Fruit fly (Drosophila melanogaster): Measurements from ENCODE around the gene CG8526.

Gene CG8526

dm6 chr3R:9819777-9820176 is 18.7 kb downstream of the CG8526 start, which contains the start of gene CG9458:
Gene CG9458, minus strand, starts transcription at chr3R:9819877.
- TF ChIP-seq Ets96B (tag; optimal IDR thresholded peaks at IDR 0.05) (no peak), CG11902 (GFP tag; optimal IDR thresholded peaks at IDR 0.05) (no peak), CG15336 (GFP tag; IDR thresholded peaks at IDR 0.05) (no peak), Hr4 (GFP tag; optimal IDR thresholded peaks at IDR 0.05) (no peak), Blimp-1 (GFP tag; optimal IDR thresholded peaks at IDR 0.05) (no peak), topi (GFP tag; optimal IDR thresholded peaks at IDR 0.05) (no peak), salr (GFP tag; optimal IDR thresholded peaks at IDR 0.05) (no peak), pdm3 (GFP tag; optimal IDR thresholded peaks at IDR 0.05) (no peak), Eip78C (GFP tag) (no peak), dac (GFP tag; optimal IDR thresholded peaks at IDR 0.05) (no peak), Sox15 (GFP tag; optimal IDR thresholded peaks at IDR 0.05) (no peak), CG32006 (GFP tag; optimal IDR thresholded peaks at IDR 0.05) (no peak), net (GFP tag; optimal IDR thresholded peaks at IDR 0.05) (no peak), CG16779 (tag; optimal IDR thresholded peaks at IDR 0.05) (no peak), CG3032 (tag; optimal IDR thresholded peaks at IDR 0.05) (no peak), Smox (GFP tag; optimal IDR thresholded peaks at IDR 0.05) (no peak)

dm6 chr3R:9821091-9821490 is 20.0 kb downstream of the CG8526 start, which contains the start of gene CG42857:
Gene CG42857, minus strand, starts transcription at chr3R:9821191.
- no peak for TF ChIP-seq Lpt (GFP tag; optimal IDR thresholded peaks at IDR 0.05)
- TF ChIP-seq CG10669 (GFP tag; optimal IDR thresholded peaks at IDR 0.05): no peak
- no peak for TF ChIP-seq CG8632 (GFP tag; optimal IDR thresholded peaks at IDR 0.05)
- no peak for TF ChIP-seq Smox (GFP tag; optimal IDR thresholded peaks at IDR 0.05)
- TF ChIP-seq CG15336 (GFP tag; IDR thresholded peaks at IDR 0.05): no peak
- no peak for TF ChIP-seq svp (GFP tag)
- TF ChIP-seq net (GFP tag; optimal IDR thresholded peaks at IDR 0.05): no peak
- TF ChIP-seq CG11762 (GFP tag; optimal IDR thresholded peaks at IDR 0.05; ENCODE audit: insufficient read depth): no peak
- TF ChIP-seq dsx (GFP tag; optimal IDR thresholded peaks at IDR 0.05; ENCODE audit: poor library complexity, severe bottlenecking): no peak
- no peak for TF ChIP-seq CG4318 (GFP tag; optimal IDR thresholded peaks at IDR 0.05)
- no peak for TF ChIP-seq CG1621 (tag; optimal IDR thresholded peaks at IDR 0.05)
- no peak for TF ChIP-seq CG7368 (GFP tag; optimal IDR thresholded peaks at IDR 0.05)
- no peak for TF ChIP-seq CG6808 (GFP tag; optimal IDR thresholded peaks at IDR 0.05)
- TF ChIP-seq Eip78C (GFP tag): no peak
- TF ChIP-seq Sox15 (GFP tag; optimal IDR thresholded peaks at IDR 0.05): no peak
- TF ChIP-seq vri (GFP tag; optimal IDR thresholded peaks at IDR 0.05): no peak
- TF ChIP-seq CG6276 (GFP tag; optimal IDR thresholded peaks at IDR 0.05): no peak
- TF ChIP-seq Blimp-1 (GFP tag; optimal IDR thresholded peaks at IDR 0.05): no peak

- TF ChIP-seq fkh (GFP tag; optimal IDR thresholded peaks at IDR 0.05) (no peak), svp (GFP tag) (no peak), Smox (GFP tag; optimal IDR thresholded peaks at IDR 0.05) (no peak), CG7368 (GFP tag; optimal IDR thresholded peaks at IDR 0.05) (no peak), cyc (GFP tag; optimal IDR thresholded peaks at IDR 0.05) (no peak), Lpt (GFP tag; optimal IDR thresholded peaks at IDR 0.05) (no peak), CG6792 (GFP tag; optimal IDR thresholded peaks at IDR 0.05) (no peak), CG34406 (GFP tag; optimal IDR thresholded peaks at IDR 0.05) (no peak), ss (GFP tag; optimal IDR thresholded peaks at IDR 0.05) (no peak), CG1621 (tag; optimal IDR thresholded peaks at IDR 0.05) (no peak), CG8119 (GFP tag; IDR thresholded peaks at IDR 0.05) (no peak), acj6 (GFP tag; optimal IDR thresholded peaks at IDR 0.05) (no peak), Met (GFP tag; optimal IDR thresholded peaks at IDR 0.05) (no peak), eg (GFP tag; IDR thresholded peaks at IDR 0.05) (no peak), Eip75B (GFP tag; optimal IDR thresholded peaks at IDR 0.05) (no peak), CG32006 (GFP tag; optimal IDR thresholded peaks at IDR 0.05) (no peak), Hr39 (GFP tag; optimal IDR thresholded peaks at IDR 0.05) (no peak)
Observed at dm6 chr3R:9823723-9824122, 22.6 kb downstream of the CG8526 start, which contains the start of gene CG34302. Gene CG34302, minus strand, starts transcription at chr3R:9823823.
